Worm (Caenorhabditis elegans) whole organism, L2 larva: ENCODE data around the gene bli-2.

ENCODE experiments used
- ZK546.5 ChIP-seq: sonication (generic microtip); optimal IDR thresholded peaks from 2 replicates; lab custom pipeline; 2017; ENCODE audit warnings: missing biosample characterization, missing genetic modification characterization
- lin-13 ChIP-seq: fragments of 150-350 bp; optimal IDR thresholded peaks from 2 replicates; lab custom pipeline; 2014; ENCODE audit warnings: missing biosample characterization, missing genetic modification reagents, missing genetic modification characterization
- lsy-2 ChIP-seq, 2 experiments: fragments of 150-350 bp in 1 of 2; sonication (generic microtip) in 1 of 2; optimal IDR thresholded peaks; 2 replicates each; lab custom pipeline; 2014 to 2017; ENCODE audit warnings: missing biosample characterization in 2 of 2, missing genetic modification characterization in 2 of 2
- mbf-1 ChIP-seq: sonication (generic microtip); optimal IDR thresholded peaks from 2 replicates; lab custom pipeline; 2017; ENCODE audit warnings: missing biosample characterization, missing genetic modification characterization
- mdl-1 ChIP-seq, 2 experiments: fragments of 150-350 bp in 1 of 2; sonication (generic microtip) in 1 of 2; optimal IDR thresholded peaks; 2 replicates each; lab custom pipeline; 2017; ENCODE audit warnings: missing biosample characterization in 2 of 2, missing genetic modification characterization in 2 of 2
- nhr-10 ChIP-seq: sonication (generic microtip); optimal IDR thresholded peaks from 2 replicates; lab custom pipeline; 2017; ENCODE audit warnings: missing biosample characterization, missing genetic modification characterization
- skn-1 ChIP-seq: sonication (generic microtip); optimal IDR thresholded peaks from 2 replicates; lab custom pipeline; 2017; ENCODE audit warnings: missing biosample characterization, missing genetic modification characterization
- unc-55 ChIP-seq: fragments of 150-350 bp; sonication (generic microtip); optimal IDR thresholded peaks from 3 replicates; lab custom pipeline; 2014; ENCODE audit warnings: missing biosample characterization, missing genetic modification reagents, missing genetic modification characterization
- unc-62 ChIP-seq: fragments of 150-350 bp; optimal IDR thresholded peaks from 2 replicates; lab custom pipeline; 2014; ENCODE audit warnings: missing biosample characterization, missing genetic modification reagents, missing genetic modification characterization

- TF ChIP-seq nhr-10 (tag; lab: Kevin White, UChicago) (no peak), lsy-2 (tag; optimal IDR thresholded peaks at IDR 0.05; lab: Kevin White, UChicago) (peak; percentile 57 to 72), mdl-1 (tag; optimal IDR thresholded peaks at IDR 0.05; lab: Kevin White, UChicago) (peak; percentile 66 to 77), lin-13 (GFP tag; lab: Kevin White, UChicago) (peak; percentile 42), ZK546.5 (tag; lab: Kevin White, UChicago) (no peak), unc-55 (GFP tag; lab: Kevin White, UChicago) (no peak), unc-62 (GFP tag; lab: Kevin White, UChicago) (no peak), mbf-1 (tag; lab: Kevin White, UChicago) (no peak), skn-1 (tag; lab: Kevin White, UChicago) (no peak)
These were observed 49.3 kb upstream of the bli-2 start for ce11 chrII:5701485-5701884.
